Worm (Caenorhabditis elegans): Measurements from ENCODE around the gene Y75B8A.13.

DNA sequence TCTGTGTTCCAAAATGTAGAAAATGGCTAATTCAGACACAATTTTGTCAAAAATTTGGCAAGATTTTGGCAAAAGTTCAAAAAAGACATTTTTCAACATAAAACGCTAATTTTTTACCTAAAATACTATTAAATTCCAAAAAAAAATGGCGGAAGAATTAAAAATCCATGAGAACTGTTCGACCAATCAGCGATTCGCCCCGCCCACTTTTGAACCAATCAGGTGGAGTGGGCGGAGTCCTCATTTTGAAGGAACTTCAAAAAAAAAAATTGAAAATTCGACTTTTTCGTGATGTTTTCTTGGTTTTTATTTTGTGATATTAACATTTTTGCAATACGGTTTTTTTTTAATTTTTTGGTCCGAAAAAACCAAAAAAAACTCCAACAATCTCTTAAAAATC, 12.4 kb upstream of the Y75B8A.13 start:
- no peak for TF ChIP-seq ceh-48 (tag; optimal IDR thresholded peaks at IDR 0.05)
- TF ChIP-seq unc-3 (GFP tag; conservative IDR thresholded peaks at IDR 0.05): no peak
- no peak for TF ChIP-seq unc-3 (tag; optimal IDR thresholded peaks at IDR 0.05)
- TF ChIP-seq ceh-22 (tag; optimal IDR thresholded peaks at IDR 0.05): no peak
- TF ChIP-seq ceh-14 (tag; optimal IDR thresholded peaks at IDR 0.05): no peak
- peak; percentile 78 for TF ChIP-seq nfya-1 (tag; optimal IDR thresholded peaks at IDR 0.05)
- TF ChIP-seq ref-2 (tag; optimal IDR thresholded peaks at IDR 0.05): no peak
- no peak for TF ChIP-seq sox-2 (GFP tag; IDR thresholded peaks at IDR 0.05)
- TF ChIP-seq nhr-11 (tag; optimal IDR thresholded peaks at IDR 0.05): no peak
- TF ChIP-seq unc-86 (tag; optimal IDR thresholded peaks at IDR 0.05): no peak
- TF ChIP-seq npax-4 (tag; optimal IDR thresholded peaks at IDR 0.05): no peak
- no peak for TF ChIP-seq lin-11 (tag; optimal IDR thresholded peaks at IDR 0.05)
- TF ChIP-seq ztf-16 (tag; optimal IDR thresholded peaks at IDR 0.05): no peak
